Worm (Caenorhabditis elegans): ENCODE data around the gene nfyc-1.
A peak's percentile ranks its signal among the peaks of the same experiment; 100 is the strongest.

Gene nfyc-1

ce11 chrII:19238-19637, 24.5 kb upstream of the nfyc-1 start, which contains the start of gene gmeb-1:
gmeb-1 (plus strand) TSS chrII:19538.
- no peak for TF ChIP-seq lin-15B (tag; optimal IDR thresholded peaks at IDR 0.05)
- no peak for TF ChIP-seq nhr-28 (tag; optimal IDR thresholded peaks at IDR 0.05)
- no peak for TF ChIP-seq nhr-237 (tag; optimal IDR thresholded peaks at IDR 0.05)
- TF ChIP-seq R02D3.7 (tag; optimal IDR thresholded peaks at IDR 0.05) = no peak
- TF ChIP-seq ztf-4 (tag; optimal IDR thresholded peaks at IDR 0.05) = no peak
- TF ChIP-seq fkh-2 (tag; optimal IDR thresholded peaks at IDR 0.05) = no peak
- TF ChIP-seq fos-1 (tag; optimal IDR thresholded peaks at IDR 0.05) = no peak
- no peak for TF ChIP-seq eor-1 (tag; optimal IDR thresholded peaks at IDR 0.05)
- TF ChIP-seq unc-39 (tag; optimal IDR thresholded peaks at IDR 0.05) = no peak
- TF ChIP-seq mml-1 (tag; optimal IDR thresholded peaks at IDR 0.05) = no peak
- TF ChIP-seq egl-5 (tag; optimal IDR thresholded peaks at IDR 0.05) = no peak
- no peak for TF ChIP-seq nhr-25 (tag; optimal IDR thresholded peaks at IDR 0.05)
- no peak for TF ChIP-seq pqm-1 (tag; optimal IDR thresholded peaks at IDR 0.05)

ce11 chrII:21953-22352, 21.8 kb upstream of the nfyc-1 start:
- no peak for TF ChIP-seq nhr-11 (tag; optimal IDR thresholded peaks at IDR 0.05)
- no peak for TF ChIP-seq lsy-12 (tag; optimal IDR thresholded peaks at IDR 0.05)
- TF ChIP-seq aly-2 (tag; optimal IDR thresholded peaks at IDR 0.05) = no peak
- TF ChIP-seq pqm-1 (tag; optimal IDR thresholded peaks at IDR 0.05) = no peak
- TF ChIP-seq fkh-2 (tag; optimal IDR thresholded peaks at IDR 0.05) = no peak
- TF ChIP-seq egl-5 (tag; optimal IDR thresholded peaks at IDR 0.05) = no peak
- no peak for TF ChIP-seq zag-1 (tag; optimal IDR thresholded peaks at IDR 0.05)
- TF ChIP-seq nhr-12 (tag; optimal IDR thresholded peaks at IDR 0.05) = no peak
- no peak for TF ChIP-seq ceh-82 (tag; optimal IDR thresholded peaks at IDR 0.05)
- no peak for TF ChIP-seq nfya-1 (tag; optimal IDR thresholded peaks at IDR 0.05; ENCODE audit: insufficient read depth)
- no peak for TF ChIP-seq ceh-16 (tag; optimal IDR thresholded peaks at IDR 0.05)

DNA sequence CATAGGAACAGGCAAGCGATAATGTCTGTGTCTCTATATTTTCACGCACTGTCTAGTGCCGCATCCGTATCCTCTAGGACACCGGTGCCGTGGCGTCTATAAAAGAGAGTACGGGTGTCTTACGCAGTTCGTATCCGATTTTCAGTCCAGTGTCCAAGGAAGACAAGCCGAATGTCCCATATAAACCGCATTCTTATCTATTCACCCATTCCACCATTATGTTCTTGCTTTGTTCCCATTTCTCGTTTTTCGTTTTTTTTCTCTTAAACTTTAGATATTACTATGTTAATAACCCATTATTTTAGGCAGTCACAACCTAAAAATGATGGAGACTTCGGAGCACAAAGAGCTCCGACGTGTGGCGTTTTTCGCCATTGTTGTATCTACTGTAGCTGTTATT, 20.7 kb upstream of the nfyc-1 start, which contains the start of gene sqt-2:
TSS of gene sqt-2 (plus strand) at position 301 of the 400 bp plus-strand sequence.
- TF ChIP-seq lin-15B (tag; optimal IDR thresholded peaks at IDR 0.05) (no peak), pqm-1 (tag; optimal IDR thresholded peaks at IDR 0.05) (no peak), sea-2 (GFP tag; optimal IDR thresholded peaks at IDR 0.05) (no peak), nhr-76 (tag; optimal IDR thresholded peaks at IDR 0.05) (no peak), skn-1 (tag; optimal IDR thresholded peaks at IDR 0.05) (no peak), nhr-43 (tag; optimal IDR thresholded peaks at IDR 0.05; ENCODE audit: poor library complexity, severe bottlenecking) (peak; percentile 49), nhr-25 (tag; optimal IDR thresholded peaks at IDR 0.05) (peak; percentile 39), R02D3.7 (tag; optimal IDR thresholded peaks at IDR 0.05) (no peak), egl-27 (tag; optimal IDR thresholded peaks at IDR 0.05) (no peak), ceh-9 (tag; optimal IDR thresholded peaks at IDR 0.05) (no peak), nhr-23 (tag; optimal IDR thresholded peaks at IDR 0.05) (peak; percentile 18), nhr-28 (tag; optimal IDR thresholded peaks at IDR 0.05) (no peak)

DNA sequence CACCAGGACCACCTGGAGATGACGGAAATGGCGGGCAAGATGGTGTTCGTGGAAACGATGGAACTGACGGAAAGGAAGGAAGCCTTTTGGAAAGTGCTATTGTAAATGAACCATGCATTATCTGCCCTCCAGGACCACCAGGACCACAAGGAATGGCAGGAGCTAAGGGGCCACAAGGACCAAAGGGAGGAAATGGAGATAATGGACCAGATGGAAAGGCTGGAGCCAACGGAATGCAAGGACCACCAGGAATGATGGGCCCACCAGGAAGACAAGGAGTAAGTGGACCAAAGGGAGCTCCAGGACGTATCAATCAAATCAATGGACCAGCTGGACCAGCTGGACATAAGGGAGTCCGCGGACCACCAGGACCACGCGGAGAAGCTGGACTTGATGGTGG, 20.0 kb upstream of the nfyc-1 start:
- peak; percentile 14 for TF ChIP-seq ama-1 (optimal IDR thresholded peaks at IDR 0.05)
- no peak for TF ChIP-seq unc-39 (tag; optimal IDR thresholded peaks at IDR 0.05)
- TF ChIP-seq ceh-28 (tag; optimal IDR thresholded peaks at IDR 0.05) = no peak

- TF ChIP-seq mml-1 (tag; optimal IDR thresholded peaks at IDR 0.05) = no peak
- TF ChIP-seq fkh-10 (GFP tag; optimal IDR thresholded peaks at IDR 0.05) = peak; percentile 16
- no peak for TF ChIP-seq unc-62 (GFP tag; optimal IDR thresholded peaks at IDR 0.05)
- peak; percentile 93 for TF ChIP-seq pha-4 (tag; optimal IDR thresholded peaks at IDR 0.05)
- peak; percentile 46 for TF ChIP-seq pqm-1 (tag; optimal IDR thresholded peaks at IDR 0.05)
- peak; percentile 90 for TF ChIP-seq nfya-1 (tag; optimal IDR thresholded peaks at IDR 0.05; ENCODE audit: insufficient read depth)
- TF ChIP-seq hmg-11 (tag; optimal IDR thresholded peaks at IDR 0.05) = peak; percentile 0
- TF ChIP-seq egl-5 (tag; optimal IDR thresholded peaks at IDR 0.05) = peak; percentile 73
- peak; percentile 59 for TF ChIP-seq R02D3.7 (tag; optimal IDR thresholded peaks at IDR 0.05)
- no peak for TF ChIP-seq elt-3 (tag; optimal IDR thresholded peaks at IDR 0.05)
- TF ChIP-seq elt-2 (tag; optimal IDR thresholded peaks at IDR 0.05) = peak; percentile 42
- no peak for TF ChIP-seq eor-1 (tag; optimal IDR thresholded peaks at IDR 0.05)
- TF ChIP-seq snpc-4 (tag; optimal IDR thresholded peaks at IDR 0.05) = peak; percentile 74
- TF ChIP-seq fkh-2 (tag; optimal IDR thresholded peaks at IDR 0.05) = no peak
- peak; percentile 91 for TF ChIP-seq nhr-43 (tag; optimal IDR thresholded peaks at IDR 0.05; ENCODE audit: poor library complexity, severe bottlenecking)
- no peak for TF ChIP-seq nhr-28 (tag; optimal IDR thresholded peaks at IDR 0.05)
- no peak for TF ChIP-seq nhr-76 (tag; optimal IDR thresholded peaks at IDR 0.05)
- TF ChIP-seq ztf-4 (tag; optimal IDR thresholded peaks at IDR 0.05) = peak; percentile 79
- no peak for TF ChIP-seq nhr-12 (tag; optimal IDR thresholded peaks at IDR 0.05)
- no peak for TF ChIP-seq ZK546.5 (tag; optimal IDR thresholded peaks at IDR 0.05)
- peak; percentile 89 for TF ChIP-seq nhr-25 (tag; optimal IDR thresholded peaks at IDR 0.05)
- TF ChIP-seq lsy-12 (tag; optimal IDR thresholded peaks at IDR 0.05) = peak; percentile 77
- TF ChIP-seq jun-1 (tag; optimal IDR thresholded peaks at IDR 0.05) = peak; percentile 38
- peak; percentile 65 for TF ChIP-seq skn-1 (tag; optimal IDR thresholded peaks at IDR 0.05)
- TF ChIP-seq ztf-11 (tag; optimal IDR thresholded peaks at IDR 0.05) = peak; percentile 8
- TF ChIP-seq lin-15B (tag; optimal IDR thresholded peaks at IDR 0.05) = peak; percentile 90
- TF ChIP-seq ceh-82 (tag; optimal IDR thresholded peaks at IDR 0.05) = no peak
- peak; percentile 97 for TF ChIP-seq ama-1 (optimal IDR thresholded peaks at IDR 0.05)
- TF ChIP-seq ceh-28 (tag; optimal IDR thresholded peaks at IDR 0.05) = peak; percentile 80
- TF ChIP-seq fos-1 (tag; optimal IDR thresholded peaks at IDR 0.05) = peak; percentile 49
- no peak for TF ChIP-seq aly-2 (tag; optimal IDR thresholded peaks at IDR 0.05)
- TF ChIP-seq nhr-77 (tag; optimal IDR thresholded peaks at IDR 0.05) = peak; percentile 34
- TF ChIP-seq nhr-237 (tag; optimal IDR thresholded peaks at IDR 0.05) = no peak
Measured at ce11 chrII:24559-24998, 19.1 kb upstream of the nfyc-1 start, which contains the start of gene enee-1. enee-1 (plus strand) TSS chrII:24666.

Measured in whole organism, L3 larva.